Worm (Caenorhabditis elegans) whole organism, young adult: ENCODE data around the gene C14B1.8.
A peak's percentile ranks its signal among the peaks of the same experiment; 100 is the strongest.

ENCODE experiments used
- B0336.3 ChIP-seq: fragments of 200-800 bp; sonication (Bioruptor generic); IDR thresholded peaks from 2 replicates; pipeline ENCODE4 v1.3.6; 2022; ENCODE audit warnings: missing genetic modification characterization, missing compliant biosample characterization
- C17E4.6 ChIP-seq: fragments of 200-800 bp; sonication (Bioruptor generic); IDR thresholded peaks from 2 replicates; pipeline ENCODE4 v1.3.6; 2022; ENCODE audit warnings: missing genetic modification reagents, missing genetic modification characterization, missing compliant biosample characterization
- F22D6.2 ChIP-seq: sonication (generic microtip); optimal IDR thresholded peaks from 2 replicates; lab custom pipeline; 2016; ENCODE audit warnings: mild to moderate bottlenecking, missing genetic modification characterization, missing compliant biosample characterization
- F23B12.7 ChIP-seq: sonication (generic microtip); optimal IDR thresholded peaks from 2 replicates; lab custom pipeline; 2017; ENCODE audit warnings: missing genetic modification characterization, mild to moderate bottlenecking, missing compliant biosample characterization, antibody characterized with exemption, moderate library complexity; ENCODE audit not compliant: insufficient read depth
- F57A8.1 ChIP-seq: fragments of 200-800 bp; sonication (Bioruptor generic); optimal IDR thresholded peaks from 2 replicates; lab custom pipeline; 2018; ENCODE audit warnings: mild to moderate bottlenecking, missing genetic modification characterization, moderate library complexity, missing compliant biosample characterization
- K11D2.4 ChIP-seq: fragments of 200-800 bp; sonication (Bioruptor generic); IDR thresholded peaks from 2 replicates; pipeline ENCODE4 v1.3.6; 2022; ENCODE audit warnings: missing genetic modification reagents, missing genetic modification characterization, missing compliant biosample characterization
- T07F8.4 ChIP-seq: sonication (generic microtip); optimal IDR thresholded peaks from 2 replicates; lab custom pipeline; 2016; ENCODE audit warnings: mild to moderate bottlenecking, missing genetic modification characterization, moderate library complexity, missing compliant biosample characterization
- Y53F4B.3 ChIP-seq: fragments of 200-800 bp; sonication (Bioruptor generic); IDR thresholded peaks from 2 replicates; pipeline ENCODE4 v1.3.6; 2022; ENCODE audit warnings: missing genetic modification reagents, missing genetic modification characterization, missing compliant biosample characterization
- Y56A3A.18 ChIP-seq: fragments of 200-800 bp; sonication (Bioruptor generic); IDR thresholded peaks from 2 replicates; pipeline ENCODE4 v1.3.6; 2022; ENCODE audit warnings: missing genetic modification reagents, missing genetic modification characterization, missing compliant biosample characterization
- Y67H2A.10 ChIP-seq: fragments of 200-800 bp; sonication (Bioruptor generic); conservative IDR thresholded peaks from 2 replicates; pipeline ENCODE4 v1.3.6; 2022; ENCODE audit warnings: missing genetic modification reagents, missing genetic modification characterization, missing compliant biosample characterization
- Y95B8A.8 ChIP-seq: fragments of 200-800 bp; sonication (Bioruptor generic); IDR thresholded peaks from 2 replicates; pipeline ENCODE4 v1.3.6; 2022; ENCODE audit warnings: missing genetic modification reagents, missing genetic modification characterization, missing compliant biosample characterization
- ama-1 ChIP-seq, 3 experiments: fragments of 150-350 bp in 1 of 3; sonication (generic microtip) in 2 of 3; optimal IDR thresholded peaks; 2 replicates each; lab custom pipeline; 2014 to 2018; ENCODE audit warnings: missing biosample characterization in 2 of 3, missing genetic modification characterization in 2 of 3, missing genetic modification reagents in 2 of 3
- aptf-2 ChIP-seq: fragments of 200-800 bp; sonication (Bioruptor generic); conservative IDR thresholded peaks from 2 replicates; pipeline ENCODE4 v1.3.6; 2022; ENCODE audit warnings: missing genetic modification reagents, missing genetic modification characterization, missing compliant biosample characterization
- atf-7 ChIP-seq: sonication (generic microtip); optimal IDR thresholded peaks from 2 replicates; lab custom pipeline; 2017; ENCODE audit warnings: mild to moderate bottlenecking, missing genetic modification characterization, missing compliant biosample characterization
- athp-1 ChIP-seq: sonication (generic microtip); optimal IDR thresholded peaks from 2 replicates; lab custom pipeline; 2017; ENCODE audit warnings: mild to moderate bottlenecking, missing genetic modification characterization, missing compliant biosample characterization
- attf-5 ChIP-seq: fragments of 200-800 bp; sonication (Bioruptor generic); optimal IDR thresholded peaks from 2 replicates; lab custom pipeline; 2018; ENCODE audit warnings: mild to moderate bottlenecking, missing genetic modification characterization, missing compliant biosample characterization
- bed-1 ChIP-seq: fragments of 200-800 bp; sonication (Bioruptor generic); IDR thresholded peaks from 2 replicates; pipeline ENCODE4 v1.3.6; 2022; ENCODE audit warnings: missing genetic modification reagents, missing genetic modification characterization, missing compliant biosample characterization
- ceh-27 ChIP-seq: fragments of 200-800 bp; sonication (Bioruptor generic); optimal IDR thresholded peaks from 2 replicates; lab custom pipeline; 2018; ENCODE audit warnings: mild to moderate bottlenecking, missing genetic modification characterization, moderate library complexity, missing compliant biosample characterization
- ceh-40 ChIP-seq: fragments of 200-800 bp; sonication (Bioruptor generic); IDR thresholded peaks from 2 replicates; pipeline ENCODE4 v1.3.6; 2022; ENCODE audit warnings: missing genetic modification characterization, missing compliant biosample characterization
- ceh-58 ChIP-seq: fragments of 200-800 bp; sonication (Bioruptor generic); IDR thresholded peaks from 2 replicates; pipeline ENCODE4 v1.3.6; 2022; ENCODE audit warnings: missing genetic modification characterization, missing compliant biosample characterization
- dpff-1 ChIP-seq: sonication (generic microtip); optimal IDR thresholded peaks from 2 replicates; lab custom pipeline; 2017; ENCODE audit warnings: mild to moderate bottlenecking, missing genetic modification characterization, missing compliant biosample characterization
- efl-1 ChIP-seq: fragments of 150-350 bp; optimal IDR thresholded peaks from 2 replicates; lab custom pipeline; 2014; ENCODE audit warnings: missing biosample characterization, missing genetic modification reagents, missing genetic modification characterization
- egrh-3 ChIP-seq: fragments of 200-800 bp; sonication (Bioruptor generic); IDR thresholded peaks from 2 replicates; pipeline ENCODE4 v1.3.6; 2022; ENCODE audit warnings: missing genetic modification reagents, missing genetic modification characterization, missing compliant biosample characterization
- fkh-3 ChIP-seq: sonication (generic microtip); optimal IDR thresholded peaks from 2 replicates; lab custom pipeline; 2016; ENCODE audit warnings: mild to moderate bottlenecking, missing genetic modification characterization, missing compliant biosample characterization
- hlh-12 ChIP-seq: sonication (generic microtip); optimal IDR thresholded peaks from 2 replicates; lab custom pipeline; 2016; ENCODE audit warnings: missing genetic modification characterization, missing compliant biosample characterization
- hlh-26 ChIP-seq: fragments of 200-800 bp; sonication (Bioruptor generic); conservative IDR thresholded peaks from 2 replicates; pipeline ENCODE4 v1.3.6; 2022; ENCODE audit warnings: missing genetic modification reagents, missing genetic modification characterization, missing compliant biosample characterization
- hmg-1.2 ChIP-seq: fragments of 200-800 bp; sonication (Bioruptor generic); IDR thresholded peaks from 2 replicates; pipeline ENCODE4 v1.3.6; 2022; ENCODE audit warnings: missing genetic modification reagents, missing genetic modification characterization, missing compliant biosample characterization
- hrde-1 ChIP-seq: sonication (generic microtip); optimal IDR thresholded peaks from 2 replicates; lab custom pipeline; 2016; ENCODE audit warnings: missing genetic modification characterization, mild to moderate bottlenecking, missing compliant biosample characterization, moderate library complexity, missing genotype, missing genetic modification reagents, borderline replicate concordance
- let-526 ChIP-seq: fragments of 200-800 bp; sonication (Bioruptor generic); IDR thresholded peaks from 2 replicates; pipeline ENCODE4 v1.3.6; 2022; ENCODE audit warnings: missing genetic modification reagents, missing genetic modification characterization, missing compliant biosample characterization
- let-607 ChIP-seq, 2 experiments: fragments of 200-800 bp in 1 of 2; sonication (Bioruptor generic) in 1 of 2; sonication (generic microtip) in 1 of 2; optimal IDR thresholded peaks; 2 replicates each; lab custom pipeline; 2016 to 2018; ENCODE audit warnings: mild to moderate bottlenecking in 2 of 2, missing compliant biosample characterization in 2 of 2, missing genetic modification characterization in 2 of 2, moderate library complexity in 2 of 2, missing genotype in 1 of 2
- lin-26 ChIP-seq: fragments of 200-800 bp; sonication (Bioruptor generic); IDR thresholded peaks from 2 replicates; pipeline ENCODE4 v1.3.6; 2022; ENCODE audit warnings: missing genetic modification reagents, missing genetic modification characterization, missing compliant biosample characterization
- lin-40 ChIP-seq: sonication (generic microtip); optimal IDR thresholded peaks from 2 replicates; lab custom pipeline; 2016; ENCODE audit warnings: missing genetic modification characterization, mild to moderate bottlenecking, missing compliant biosample characterization, missing genotype, missing genetic modification reagents
- madf-10 ChIP-seq: sonication (generic microtip); optimal IDR thresholded peaks from 2 replicates; lab custom pipeline; 2016; ENCODE audit warnings: mild to moderate bottlenecking, missing genetic modification characterization, missing compliant biosample characterization
- mcd-1 ChIP-seq: fragments of 200-800 bp; sonication (Bioruptor generic); IDR thresholded peaks from 2 replicates; pipeline ENCODE4 v1.3.6; 2022; ENCODE audit warnings: missing genetic modification reagents, missing genetic modification characterization, missing compliant biosample characterization
- nfyb-1 ChIP-seq: fragments of 200-800 bp; sonication (Bioruptor generic); IDR thresholded peaks from 2 replicates; pipeline ENCODE4 v1.3.6; 2022; ENCODE audit warnings: missing genetic modification reagents, missing genetic modification characterization, missing compliant biosample characterization
- nhr-120 ChIP-seq: fragments of 200-800 bp; sonication (Bioruptor generic); IDR thresholded peaks from 2 replicates; pipeline ENCODE4 v1.3.6; 2022; ENCODE audit warnings: missing genetic modification characterization, missing compliant biosample characterization
- nhr-27 ChIP-seq: fragments of 200-800 bp; sonication (Bioruptor generic); optimal IDR thresholded peaks from 2 replicates; lab custom pipeline; 2018; ENCODE audit warnings: mild to moderate bottlenecking, missing genetic modification characterization, moderate library complexity, missing compliant biosample characterization
- nhr-80 ChIP-seq: sonication (generic microtip); optimal IDR thresholded peaks from 2 replicates; lab custom pipeline; 2016; ENCODE audit warnings: missing genetic modification characterization, missing compliant biosample characterization
- nhr-90 ChIP-seq: sonication (generic microtip); optimal IDR thresholded peaks from 2 replicates; lab custom pipeline; 2016; ENCODE audit warnings: missing genotype, mild to moderate bottlenecking, missing genetic modification characterization, missing compliant biosample characterization
- rpc-1 ChIP-seq, 2 experiments: fragments of 150-350 bp in 1 of 2; sonication (generic microtip) in 1 of 2; optimal IDR thresholded peaks; 2 replicates each; lab custom pipeline; 2014 to 2018; ENCODE audit warnings: missing biosample characterization in 1 of 2, missing genetic modification characterization in 1 of 2, missing genetic modification reagents in 1 of 2, missing genotype in 1 of 2
- sdz-38 ChIP-seq: sonication (generic microtip); optimal IDR thresholded peaks from 2 replicates; lab custom pipeline; 2016; ENCODE audit warnings: missing genotype, missing genetic modification characterization, missing compliant biosample characterization
- snpc-4 ChIP-seq, 5 experiments: fragments of 150-350 bp in 1 of 5; sonication (generic microtip) in 4 of 5; optimal IDR thresholded peaks; 2 replicates each; lab custom pipeline; 2014 to 2018; ENCODE audit warnings: missing genetic modification characterization in 5 of 5, missing biosample characterization in 3 of 5, antibody characterized with exemption in 2 of 5, mild to moderate bottlenecking in 2 of 5, missing compliant biosample characterization in 2 of 5, missing genotype in 2 of 5, moderate library complexity in 2 of 5, missing genetic modification reagents in 1 of 5
- tlf-1 ChIP-seq: fragments of 200-800 bp; sonication (Bioruptor generic); optimal IDR thresholded peaks from 2 replicates; lab custom pipeline; 2018; ENCODE audit warnings: mild to moderate bottlenecking, missing genetic modification characterization, missing compliant biosample characterization
- xnd-1 ChIP-seq: sonication (generic microtip); optimal IDR thresholded peaks from 2 replicates; lab custom pipeline; 2016; ENCODE audit warnings: missing genotype, missing genetic modification reagents, missing genetic modification characterization, missing compliant biosample characterization
- zim-3 ChIP-seq: sonication (generic microtip); optimal IDR thresholded peaks from 2 replicates; lab custom pipeline; 2017; ENCODE audit warnings: mild to moderate bottlenecking, missing genetic modification characterization, moderate library complexity, missing compliant biosample characterization
- ztf-25 ChIP-seq: fragments of 200-800 bp; sonication (Bioruptor generic); IDR thresholded peaks from 2 replicates; pipeline ENCODE4 v1.3.6; 2022; ENCODE audit warnings: missing genetic modification reagents, missing genetic modification characterization, missing compliant biosample characterization
- ztf-6 ChIP-seq: fragments of 200-800 bp; sonication (Bioruptor generic); IDR thresholded peaks from 2 replicates; pipeline ENCODE4 v1.3.6; 2022; ENCODE audit warnings: missing genetic modification reagents, missing genetic modification characterization, missing compliant biosample characterization

The C14B1.8 gene

DNA sequence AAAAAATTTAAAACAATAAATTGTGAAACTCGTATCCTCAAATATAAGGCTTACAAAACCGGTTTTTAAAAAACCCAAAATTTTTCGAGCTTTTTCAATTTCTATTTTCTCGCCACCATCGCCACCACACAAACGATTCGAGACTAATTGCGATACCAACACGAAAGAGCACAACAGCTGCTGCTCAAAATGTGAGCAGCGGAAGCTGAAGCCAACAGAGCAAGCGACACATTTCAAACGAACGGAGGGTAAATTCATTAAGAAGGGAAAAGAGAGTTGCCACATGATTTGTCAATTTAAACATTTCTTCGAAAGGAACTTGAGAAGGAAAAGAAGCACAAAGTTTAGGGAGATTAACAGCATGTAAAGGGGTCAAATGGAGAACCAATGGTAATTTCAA, 40.4 kb downstream of the C14B1.8 start:
- no peak for TF ChIP-seq atf-7 (tag; lab: Kevin White, UChicago)
- no peak for TF ChIP-seq hlh-12
- TF ChIP-seq B0336.3 (GFP tag; lab: Robert Waterston, UW): no peak
- TF ChIP-seq efl-1 (GFP tag; lab: Kevin White, UChicago): no peak
- no peak for TF ChIP-seq hrde-1
- TF ChIP-seq nhr-80: no peak
- no peak for TF ChIP-seq hmg-1.2
- TF ChIP-seq lin-26 (GFP tag; lab: Robert Waterston, UW): no peak
- TF ChIP-seq madf-10 (tag; lab: Kevin White, UChicago): no peak
- TF ChIP-seq attf-5 (GFP tag; lab: Kevin White, UChicago): no peak
- no peak for TF ChIP-seq xnd-1 (tag; lab: Kevin White, UChicago)
- TF ChIP-seq ceh-58 (GFP tag; lab: Robert Waterston, UW): no peak
- TF ChIP-seq ztf-25 (GFP tag; lab: Robert Waterston, UW): no peak
- no peak for TF ChIP-seq zim-3 (tag; lab: Kevin White, UChicago)
- no peak for TF ChIP-seq nhr-90 (tag; lab: Kevin White, UChicago)
- TF ChIP-seq egrh-3 (GFP tag; lab: Robert Waterston, UW): no peak
- TF ChIP-seq bed-1 (GFP tag; lab: Robert Waterston, UW): no peak
- no peak for TF ChIP-seq hlh-26
- no peak for TF ChIP-seq ceh-40 (GFP tag; lab: Robert Waterston, UW)
- no peak for TF ChIP-seq Y53F4B.3 (GFP tag; lab: Robert Waterston, UW)

DNA sequence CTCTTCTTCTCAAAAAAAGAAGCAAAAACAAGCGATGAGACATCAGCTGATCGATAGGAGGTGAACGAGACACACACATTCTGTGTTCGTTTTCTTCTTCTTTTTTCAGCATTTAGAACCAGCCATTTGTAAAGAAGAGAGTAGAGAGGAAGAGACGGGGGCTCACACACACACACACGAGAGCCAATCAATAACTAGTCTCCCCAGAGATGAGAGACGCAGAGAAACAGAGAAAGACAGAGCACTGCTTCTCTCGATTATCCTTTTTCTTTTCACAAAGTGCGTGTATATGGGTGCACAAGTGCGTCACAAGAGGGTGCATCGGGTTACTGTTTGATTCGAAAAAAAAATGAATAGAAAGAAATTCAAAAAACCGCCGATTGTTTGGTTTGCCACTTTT, 42.1 kb downstream of the C14B1.8 start:
- TF ChIP-seq tlf-1: no peak
- no peak for TF ChIP-seq B0336.3 (GFP tag; lab: Robert Waterston, UW)
- no peak for TF ChIP-seq let-526
- TF ChIP-seq K11D2.4 (GFP tag; lab: Robert Waterston, UW): 0 out of 2 replicates have a peak, but pooled peaks have one; percentile 23
- TF ChIP-seq atf-7 (tag; lab: Kevin White, UChicago): no peak
- TF ChIP-seq F23B12.7: no peak
- TF ChIP-seq snpc-4 (GFP tag; optimal IDR thresholded peaks at IDR 0.05; lab: Kevin White, UChicago): no peak
- TF ChIP-seq snpc-4 (tag; optimal IDR thresholded peaks at IDR 0.05; lab: Kevin White, UChicago): no peak
- TF ChIP-seq attf-5 (GFP tag; lab: Kevin White, UChicago): peak; percentile 25
- no peak for TF ChIP-seq nhr-27 (tag; lab: Kevin White, UChicago)
- TF ChIP-seq Y67H2A.10: no peak
- no peak for TF ChIP-seq rpc-1 (optimal IDR thresholded peaks at IDR 0.05; lab: Kevin White, UChicago)
- TF ChIP-seq rpc-1 (tag; optimal IDR thresholded peaks at IDR 0.05; lab: Kevin White, UChicago): no peak
- no peak for TF ChIP-seq aptf-2 (GFP tag; lab: Robert Waterston, UW)
- no peak for TF ChIP-seq T07F8.4
- TF ChIP-seq athp-1 (tag; lab: Kevin White, UChicago): no peak
- no peak for TF ChIP-seq Y56A3A.18
- no peak for TF ChIP-seq ama-1 (optimal IDR thresholded peaks at IDR 0.05; lab: Kevin White, UChicago)
- no peak for TF ChIP-seq ama-1 (GFP tag; optimal IDR thresholded peaks at IDR 0.05; lab: Kevin White, UChicago)
- no peak for TF ChIP-seq fkh-3 (tag; lab: Kevin White, UChicago)
- no peak for TF ChIP-seq Y95B8A.8 (GFP tag; lab: Robert Waterston, UW)
- no peak for TF ChIP-seq dpff-1 (tag; lab: Kevin White, UChicago)
- no peak for TF ChIP-seq sdz-38 (tag; lab: Kevin White, UChicago)
- peak; percentile 44 for TF ChIP-seq mcd-1 (GFP tag; lab: Robert Waterston, UW)
- peak; percentile 70 for TF ChIP-seq lin-40
- no peak for TF ChIP-seq nhr-120 (GFP tag; lab: Robert Waterston, UW)
- peak; percentile 66; the same call in 1 of the 2 replicates for TF ChIP-seq nfyb-1 (GFP tag; lab: Robert Waterston, UW)
- peak; percentile 66 for TF ChIP-seq ceh-27 (GFP tag; lab: Kevin White, UChicago)
- peak; percentile 79 for TF ChIP-seq hmg-1.2
- no peak for TF ChIP-seq ztf-6 (GFP tag; lab: Robert Waterston, UW)
- no peak for TF ChIP-seq let-607 (tag; optimal IDR thresholded peaks at IDR 0.05; lab: Kevin White, UChicago)
- no peak for TF ChIP-seq lin-26 (GFP tag; lab: Robert Waterston, UW)
- TF ChIP-seq C17E4.6 (GFP tag; lab: Robert Waterston, UW): no peak
- TF ChIP-seq F22D6.2: no peak
- no peak for TF ChIP-seq F57A8.1 (GFP tag; lab: Kevin White, UChicago)
